Fruit fly (Drosophila melanogaster) whole organism, embryonic: ENCODE results near the gene CG43402.

ENCODE experiments used
- Asciz ChIP-seq: fragments of 200-800 bp; sonication (Bioruptor generic); optimal IDR thresholded peaks from 2 replicates; lab custom pipeline; 2017; ENCODE audit warnings: missing biosample characterization, mild to moderate bottlenecking, missing genetic modification characterization, missing genetic modification reagents
- Awh ChIP-seq: fragments of 200-800 bp; sonication (Bioruptor generic); IDR thresholded peaks from 2 replicates; pipeline ENCODE4, ENCODE4 v1.3.6; 2022; ENCODE audit warnings: missing biosample characterization, missing genetic modification characterization
- CG10366 ChIP-seq: fragments of 200-800 bp; sonication (Bioruptor generic); IDR thresholded peaks from 2 replicates; pipeline ENCODE4 v1.3.6; 2022; ENCODE audit warnings: missing biosample characterization, missing genetic modification characterization
- CG13775 ChIP-seq: fragments of 200-800 bp; sonication (Bioruptor generic); optimal IDR thresholded peaks from 3 replicates; lab custom pipeline; 2017; ENCODE audit warnings: missing biosample characterization, mild to moderate bottlenecking, missing genetic modification characterization
- CG14710 ChIP-seq: fragments of 200-800 bp; sonication (Bioruptor generic); optimal IDR thresholded peaks from 3 replicates; lab custom pipeline; 2019; ENCODE audit warnings: missing biosample characterization, mild to moderate bottlenecking, missing genetic modification characterization, moderate library complexity
- CG1603 ChIP-seq: fragments of 200-800 bp; sonication (Bioruptor generic); optimal IDR thresholded peaks from 2 replicates; lab custom pipeline; 2019; ENCODE audit warnings: missing biosample characterization, mild to moderate bottlenecking, missing genetic modification characterization, moderate library complexity
- CG31388 ChIP-seq: fragments of 200-800 bp; sonication (Bioruptor generic); optimal IDR thresholded peaks from 2 replicates; lab custom pipeline; 2016; ENCODE audit warnings: missing biosample characterization, missing genetic modification characterization
- CG4282 ChIP-seq: fragments of 200-800 bp; sonication (Bioruptor generic); optimal IDR thresholded peaks from 2 replicates; lab custom pipeline; 2016; ENCODE audit warnings: missing biosample characterization, missing genetic modification characterization
- CG4404 ChIP-seq: fragments of 200-800 bp; sonication (Bioruptor generic); IDR thresholded peaks from 2 replicates; pipeline ENCODE4 v1.3.6; 2022; ENCODE audit warnings: missing biosample characterization, missing genetic modification characterization
- CG7271 ChIP-seq: fragments of 200-800 bp; sonication (Bioruptor generic); optimal IDR thresholded peaks from 2 replicates; lab custom pipeline; 2018; ENCODE audit warnings: missing biosample characterization, mild to moderate bottlenecking, missing genetic modification characterization, moderate library complexity
- CG7987 ChIP-seq: fragments of 200-800 bp; sonication (Bioruptor generic); optimal IDR thresholded peaks from 2 replicates; lab custom pipeline; 2018; ENCODE audit warnings: missing biosample characterization, mild to moderate bottlenecking, missing genetic modification characterization, moderate library complexity
- CG8944 ChIP-seq: fragments of 200-800 bp; sonication (Bioruptor generic); optimal IDR thresholded peaks from 3 replicates; lab custom pipeline; 2016; ENCODE audit warnings: missing biosample characterization, missing genetic modification characterization
- CG9876 ChIP-seq: fragments of 200-800 bp; sonication (Bioruptor generic); optimal IDR thresholded peaks from 2 replicates; lab custom pipeline; 2016; ENCODE audit warnings: missing biosample characterization, missing genetic modification characterization
- Dad ChIP-seq: fragments of 200-800 bp; sonication (Bioruptor generic); optimal IDR thresholded peaks from 3 replicates; lab custom pipeline; 2016; ENCODE audit warnings: missing biosample characterization, missing genetic modification characterization
- Deaf1 ChIP-seq: fragments of 200-800 bp; optimal IDR thresholded peaks from 3 replicates; lab custom pipeline; 2019; ENCODE audit warnings: missing biosample characterization, mild to moderate bottlenecking, missing genetic modification characterization, moderate library complexity
- Doc3 ChIP-seq: fragments of 200-800 bp; sonication (Bioruptor generic); IDR thresholded peaks from 3 replicates; pipeline ENCODE4 v1.3.6; 2022; ENCODE audit warnings: missing biosample characterization, missing genetic modification characterization; ENCODE audit not compliant: partially characterized antibody
- Elba2 ChIP-seq: fragments of 200-800 bp; sonication (Bioruptor generic); optimal IDR thresholded peaks from 3 replicates; lab custom pipeline; 2016; ENCODE audit warnings: missing biosample characterization, missing genetic modification characterization
- Fer2 ChIP-seq: fragments of 200-800 bp; sonication (Bioruptor generic); optimal IDR thresholded peaks from 2 replicates; lab custom pipeline; 2018; ENCODE audit warnings: missing biosample characterization, mild to moderate bottlenecking, missing genetic modification characterization, moderate library complexity
- Gug ChIP-seq: fragments of 200-800 bp; sonication (Bioruptor generic); IDR thresholded peaks from 4 replicates; pipeline ENCODE4 v1.3.6; 2022; ENCODE audit warnings: missing biosample characterization, missing genetic modification characterization
- Hr39 ChIP-seq: fragments of >200 bp; optimal IDR thresholded peaks from 2 replicates; lab custom pipeline; 2017
- Jarid2 ChIP-seq: fragments of 200-800 bp; sonication (Bioruptor generic); optimal IDR thresholded peaks from 3 replicates; lab custom pipeline; 2017; ENCODE audit warnings: mild to moderate bottlenecking, missing biosample characterization, missing genetic modification reagents, missing genetic modification characterization
- Nf-YA ChIP-seq: fragments of 200-800 bp; sonication (Bioruptor generic); IDR thresholded peaks from 2 replicates; pipeline ENCODE4 v1.3.6; 2022; ENCODE audit warnings: missing biosample characterization, missing genetic modification characterization
- Ravus ChIP-seq: fragments of 200-800 bp; sonication (Bioruptor generic); IDR thresholded peaks from 2 replicates; pipeline ENCODE4 v1.3.6; 2022; ENCODE audit warnings: missing biosample characterization, missing genetic modification characterization
- Sry-β ChIP-seq: fragments of 200-800 bp; sonication (Bioruptor generic); optimal IDR thresholded peaks from 2 replicates; lab custom pipeline; 2018; ENCODE audit warnings: missing biosample characterization, mild to moderate bottlenecking, missing genetic modification characterization, moderate library complexity
- Ssrp ChIP-seq: fragments of 200-800 bp; sonication (Bioruptor generic); optimal IDR thresholded peaks from 2 replicates; lab custom pipeline; 2018; ENCODE audit warnings: missing biosample characterization, mild to moderate bottlenecking, missing genetic modification characterization, moderate library complexity
- ap ChIP-seq: fragments of 200-800 bp; sonication (Bioruptor generic); IDR thresholded peaks from 2 replicates; pipeline ENCODE4 v1.3.6; 2022; ENCODE audit warnings: missing biosample characterization, missing genetic modification characterization
- ase ChIP-seq: fragments of 200-800 bp; sonication (Bioruptor generic); IDR thresholded peaks from 3 replicates; pipeline ENCODE4 v1.3.6; 2022; ENCODE audit warnings: missing biosample characterization, missing genetic modification characterization
- bab2 ChIP-seq: fragments of 200-800 bp; sonication (Bioruptor generic); optimal IDR thresholded peaks from 2 replicates; lab custom pipeline; 2016; ENCODE audit warnings: missing biosample characterization, missing genetic modification characterization
- cato ChIP-seq: fragments of 200-800 bp; sonication (Bioruptor generic); optimal IDR thresholded peaks from 2 replicates; lab custom pipeline; 2016; ENCODE audit warnings: missing biosample characterization, missing genetic modification characterization, borderline replicate concordance
- croc ChIP-seq: fragments of 200-800 bp; sonication (Bioruptor generic); conservative IDR thresholded peaks from 3 replicates; pipeline ENCODE4 v1.3.6; 2022; ENCODE audit warnings: missing biosample characterization, missing genetic modification characterization
- en ChIP-seq: fragments of 200-800 bp; sonication (Bioruptor generic); optimal IDR thresholded peaks from 2 replicates; lab custom pipeline; 2016; ENCODE audit warnings: missing biosample characterization, missing genetic modification characterization
- fd102C ChIP-seq: fragments of 200-800 bp; sonication (Bioruptor generic); optimal IDR thresholded peaks from 2 replicates; lab custom pipeline; 2018; ENCODE audit warnings: missing biosample characterization, mild to moderate bottlenecking, missing genetic modification characterization, moderate library complexity
- fd96Cb ChIP-seq: fragments of 200-800 bp; sonication (Bioruptor generic); optimal IDR thresholded peaks from 2 replicates; lab custom pipeline; 2018; ENCODE audit warnings: missing biosample characterization, mild to moderate bottlenecking, missing genetic modification characterization, moderate library complexity
- fru ChIP-seq: fragments of >200 bp; optimal IDR thresholded peaks from 2 replicates; lab custom pipeline; 2017
- grn ChIP-seq: fragments of 200-800 bp; sonication (Bioruptor generic); optimal IDR thresholded peaks from 3 replicates; lab custom pipeline; 2017; ENCODE audit warnings: missing biosample characterization, missing genetic modification characterization
- gsb-n ChIP-seq: fragments of 200-800 bp; sonication (Bioruptor generic); optimal IDR thresholded peaks from 3 replicates; lab custom pipeline; 2018; ENCODE audit warnings: missing biosample characterization, mild to moderate bottlenecking, missing genetic modification characterization
- hb ChIP-seq: fragments of 200-800 bp; sonication (Bioruptor generic); IDR thresholded peaks from 3 replicates; pipeline ENCODE4 v1.3.6; 2022; ENCODE audit warnings: missing biosample characterization, missing genetic modification characterization; ENCODE audit not compliant: partially characterized antibody
- hbn ChIP-seq: fragments of 200-800 bp; sonication (Bioruptor generic); IDR thresholded peaks from 2 replicates; pipeline ENCODE4 v1.3.6; 2022; ENCODE audit warnings: missing biosample characterization, missing genetic modification characterization; ENCODE audit not compliant: partially characterized antibody
- ken ChIP-seq: fragments of 200-800 bp; sonication (Bioruptor generic); IDR thresholded peaks from 3 replicates; pipeline ENCODE4 v1.3.6; 2022; ENCODE audit warnings: missing biosample characterization, missing genetic modification characterization
- odd ChIP-seq: fragments of 200-800 bp; sonication (Bioruptor generic); optimal IDR thresholded peaks from 2 replicates; lab custom pipeline; 2017; ENCODE audit warnings: missing biosample characterization, mild to moderate bottlenecking, missing genetic modification characterization
- p53 ChIP-seq: fragments of 200-800 bp; sonication (Bioruptor generic); optimal IDR thresholded peaks from 2 replicates; lab custom pipeline; 2016; ENCODE audit warnings: missing biosample characterization, missing genetic modification characterization
- prd ChIP-seq, 3 experiments: fragments of >200 bp in 2 of 3; fragments of 200-800 bp in 1 of 3; sonication (Bioruptor generic) in 1 of 3; optimal IDR thresholded peaks in 2 of 3; IDR thresholded peaks in 1 of 3; 2 replicates in 2 of 3; 3 replicates in 1 of 3; pipeline versions ENCODE4 v1.3.6 to Lab custom; 2017 to 2022; ENCODE audit warnings: missing biosample characterization in 1 of 3, missing genetic modification characterization in 1 of 3
- seq ChIP-seq: fragments of 200-800 bp; sonication (Bioruptor generic); IDR thresholded peaks from 2 replicates; pipeline ENCODE4 v1.3.6; 2022; ENCODE audit warnings: missing biosample characterization, missing genetic modification characterization
- sisA ChIP-seq: fragments of 200-800 bp; sonication (Bioruptor generic); IDR thresholded peaks from 2 replicates; pipeline ENCODE4 v1.3.6; 2022; ENCODE audit warnings: missing biosample characterization, missing genetic modification characterization
- slp2 ChIP-seq: fragments of 200-800 bp; sonication (Bioruptor generic); optimal IDR thresholded peaks from 2 replicates; lab custom pipeline; 2016; ENCODE audit warnings: missing biosample characterization, missing genetic modification characterization
- stwl ChIP-seq: fragments of 200-800 bp; sonication (Bioruptor generic); optimal IDR thresholded peaks from 3 replicates; lab custom pipeline; 2018; ENCODE audit warnings: missing biosample characterization, mild to moderate bottlenecking, missing genetic modification characterization, moderate library complexity
- tgo ChIP-seq: fragments of 200-800 bp; sonication (Bioruptor generic); IDR thresholded peaks from 3 replicates; pipeline ENCODE4 v1.3.6; 2022; ENCODE audit warnings: missing biosample characterization, missing genetic modification characterization
- tio ChIP-seq: fragments of 200-800 bp; sonication (Bioruptor generic); optimal IDR thresholded peaks from 2 replicates; lab custom pipeline; 2017; ENCODE audit warnings: missing biosample characterization, missing genetic modification characterization, inconsistent platforms
- tna ChIP-seq: fragments of 200-800 bp; sonication (Bioruptor generic); IDR thresholded peaks from 2 replicates; pipeline ENCODE4 v1.3.6; 2022; ENCODE audit warnings: missing biosample characterization, missing genetic modification characterization; ENCODE audit not compliant: partially characterized antibody
- tx ChIP-seq: fragments of 200-800 bp; sonication (Bioruptor generic); optimal IDR thresholded peaks from 2 replicates; lab custom pipeline; 2016; ENCODE audit warnings: missing biosample characterization, missing genetic modification characterization
- unpg ChIP-seq: fragments of 200-800 bp; sonication (Bioruptor generic); optimal IDR thresholded peaks from 3 replicates; lab custom pipeline; 2018; ENCODE audit warnings: missing biosample characterization, mild to moderate bottlenecking, missing genetic modification characterization, moderate library complexity

CG43402 gene

dm6 chr2L:1473427-1473826 lies 31.0 kb downstream of the CG43402 start (continued):
- 0 out of 2 replicates have a peak, but pooled peaks have one; percentile 40 for TF ChIP-seq seq (GFP tag; lab: Robert Waterston, UW)
- TF ChIP-seq fd96Cb (tag; lab: Kevin White, UChicago), result peak; percentile 35
- no peak for TF ChIP-seq Deaf1
- TF ChIP-seq Nf-YA, result peak; percentile 61; the same call in 1 of the 2 replicates
- TF ChIP-seq en (GFP tag; lab: Kevin White, UChicago), result no peak
- no peak for TF ChIP-seq fru (lab: Kevin White, UChicago)
- TF ChIP-seq gsb-n (tag; lab: Kevin White, UChicago), result no peak
- TF ChIP-seq CG1603 (tag; lab: Kevin White, UChicago), result peak; percentile 68
- peak; percentile 8 for TF ChIP-seq CG8944 (GFP tag; lab: Kevin White, UChicago)
- TF ChIP-seq tio (GFP tag; lab: Kevin White, UChicago), result peak; percentile 25
- TF ChIP-seq CG13775 (GFP tag; lab: Kevin White, UChicago), result peak; percentile 30
- no peak for TF ChIP-seq CG7271 (tag; lab: Kevin White, UChicago)
- no peak for TF ChIP-seq cato (GFP tag; lab: Kevin White, UChicago)
- TF ChIP-seq tna (GFP tag; lab: Robert Waterston, UW), result no peak
- TF ChIP-seq CG9876, result no peak
- peak; percentile 62; the same call in 2 of the 3 replicates for TF ChIP-seq ase (GFP tag; lab: Robert Waterston, UW)
- TF ChIP-seq CG31388 (GFP tag; lab: Kevin White, UChicago), result no peak
- TF ChIP-seq stwl (tag; lab: Kevin White, UChicago), result no peak
- TF ChIP-seq CG4404 (GFP tag; lab: Robert Waterston, UW), result peak; percentile 79
- no peak for TF ChIP-seq hb
- TF ChIP-seq CG10366 (GFP tag; lab: Robert Waterston, UW), result peak; percentile 64
- peak; percentile 54; the same call in 2 of the 4 replicates for TF ChIP-seq Gug (GFP tag; lab: Robert Waterston, UW)
- no peak for TF ChIP-seq slp2 (GFP tag; lab: Kevin White, UChicago)
- no peak for TF ChIP-seq hbn
- TF ChIP-seq p53 (GFP tag; lab: Kevin White, UChicago), result no peak
- TF ChIP-seq bab2, result peak; percentile 6
- TF ChIP-seq CG4282 (GFP tag; lab: Kevin White, UChicago), result no peak
- no peak for TF ChIP-seq Elba2 (GFP tag; lab: Kevin White, UChicago)
- TF ChIP-seq sisA (GFP tag; lab: Robert Waterston, UW), result peak; percentile 47
- TF ChIP-seq Fer2 (tag; lab: Kevin White, UChicago), result no peak
- TF ChIP-seq Awh (GFP tag; lab: Robert Waterston, UW), result peak; percentile 27; the same call in 1 of the 2 replicates
- TF ChIP-seq Sry-β (GFP tag; lab: Kevin White, UChicago), result no peak
- no peak for TF ChIP-seq grn (GFP tag; lab: Kevin White, UChicago)
- TF ChIP-seq croc (GFP tag; lab: Robert Waterston, UW), result peak; percentile 61
- no peak for TF ChIP-seq fd102C (GFP tag; lab: Kevin White, UChicago)
- TF ChIP-seq tx (GFP tag; lab: Kevin White, UChicago), result no peak
- TF ChIP-seq Dad, result no peak
- TF ChIP-seq Ssrp (tag; lab: Kevin White, UChicago), result peak; percentile 21
- TF ChIP-seq prd (optimal IDR thresholded peaks at IDR 0.05; lab: Kevin White, UChicago), result no peak
- peak; percentile 86 for TF ChIP-seq prd (GFP tag; IDR thresholded peaks at IDR 0.05; lab: Robert Waterston, UW)
- TF ChIP-seq ken (GFP tag; lab: Robert Waterston, UW), result peak; percentile 56; the same call in 1 of the 3 replicates
- peak; percentile 42 for TF ChIP-seq CG14710 (tag; lab: Kevin White, UChicago)
- TF ChIP-seq odd, result no peak
- no peak for TF ChIP-seq Ravus
- peak; percentile 74 for TF ChIP-seq tgo (GFP tag; lab: Robert Waterston, UW)
- TF ChIP-seq Hr39 (lab: Kevin White, UChicago), result no peak
- TF ChIP-seq Jarid2 (GFP tag; lab: Kevin White, UChicago), result peak; percentile 13
- TF ChIP-seq Asciz (GFP tag; lab: Kevin White, UChicago), result no peak
- no peak for TF ChIP-seq Doc3 (GFP tag; lab: Robert Waterston, UW)
- no peak for TF ChIP-seq ap (GFP tag; lab: Robert Waterston, UW)
- peak; percentile 29 for TF ChIP-seq unpg (GFP tag; lab: Kevin White, UChicago)
- TF ChIP-seq CG7987 (GFP tag; lab: Kevin White, UChicago), result no peak
